Worm (Caenorhabditis elegans) whole organism, early embryonic: ENCODE data around the gene ZC404.16.

Source experiments
- B0310.2 ChIP-seq: sonication (generic microtip); optimal IDR thresholded peaks from 2 replicates; lab custom pipeline; 2016; ENCODE audit warnings: mild to moderate bottlenecking, missing genetic modification characterization, missing compliant biosample characterization
- F13C5.2 ChIP-seq: sonication (generic microtip); optimal IDR thresholded peaks from 2 replicates; lab custom pipeline; 2017; ENCODE audit warnings: mild to moderate bottlenecking, missing genetic modification characterization, inconsistent platforms, missing compliant biosample characterization
- aly-1 ChIP-seq: sonication (generic microtip); optimal IDR thresholded peaks from 2 replicates; lab custom pipeline; 2016; ENCODE audit warnings: missing genetic modification characterization, missing compliant biosample characterization
- ama-1 ChIP-seq: fragments of 150-350 bp; optimal IDR thresholded peaks from 2 replicates; lab custom pipeline; 2014
- ceh-13 ChIP-seq: fragments of 200-800 bp; sonication (Bioruptor generic); optimal IDR thresholded peaks from 2 replicates; lab custom pipeline; 2018; ENCODE audit warnings: mild to moderate bottlenecking, missing genetic modification characterization, missing compliant biosample characterization
- pes-1 ChIP-seq: fragments of 200-800 bp; sonication (Bioruptor generic); IDR thresholded peaks from 2 replicates; pipeline ENCODE4 v1.3.6; 2022; ENCODE audit warnings: missing genetic modification reagents, missing genetic modification characterization, missing compliant biosample characterization
- sea-1 ChIP-seq: fragments of 200-800 bp; sonication (Bioruptor generic); conservative IDR thresholded peaks from 2 replicates; pipeline ENCODE4 v1.3.6; 2022; ENCODE audit warnings: missing genetic modification characterization, missing compliant biosample characterization
- tbx-37 ChIP-seq: fragments of 200-800 bp; sonication (Bioruptor generic); conservative IDR thresholded peaks from 2 replicates; pipeline ENCODE4 v1.3.6; 2022; ENCODE audit warnings: missing genetic modification reagents, missing genetic modification characterization, missing compliant biosample characterization

DNA sequence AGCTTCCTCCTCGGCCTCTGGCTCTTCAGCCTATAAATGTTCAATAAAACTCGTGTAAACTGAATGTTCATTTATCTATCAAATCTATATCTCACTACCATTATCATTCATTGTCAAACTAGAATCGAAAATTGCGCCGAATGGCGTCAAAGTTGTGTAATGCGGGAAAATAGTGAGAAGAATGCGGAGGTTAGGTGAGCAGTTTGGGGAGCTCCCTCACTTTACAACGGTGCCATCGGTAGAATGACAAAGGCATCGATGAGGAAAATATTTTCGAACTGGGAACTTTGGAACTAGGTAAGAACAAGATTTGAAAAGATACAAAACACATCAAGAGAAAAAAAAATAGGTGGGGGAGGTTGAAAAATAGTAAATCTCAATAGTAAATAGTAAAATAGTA, 6.1 kb downstream of the ZC404.16 start:
- no peak for TF ChIP-seq pes-1 (GFP tag; lab: Robert Waterston, UW)
- no peak for TF ChIP-seq B0310.2 (tag; lab: Kevin White, UChicago)
- no peak for TF ChIP-seq F13C5.2
- no peak for TF ChIP-seq ama-1
- TF ChIP-seq tbx-37 (GFP tag; lab: Robert Waterston, UW), result no peak
- TF ChIP-seq ceh-13 (GFP tag; lab: Kevin White, UChicago), result no peak
- no peak for TF ChIP-seq aly-1 (tag; lab: Kevin White, UChicago)
- TF ChIP-seq sea-1 (GFP tag; lab: Robert Waterston, UW), result no peak
